Fruit fly (Drosophila melanogaster): Measurements from ENCODE around the gene CG8312.

- TF ChIP-seq CG32264 (GFP tag; optimal IDR thresholded peaks at IDR 0.05) (no peak), OdsH (GFP tag; optimal IDR thresholded peaks at IDR 0.05) (no peak), h (GFP tag; optimal IDR thresholded peaks at IDR 0.05) (peak; percentile 33), psq (GFP tag; optimal IDR thresholded peaks at IDR 0.05) (no peak), pan (optimal IDR thresholded peaks at IDR 0.05) (no peak), jim (GFP tag; optimal IDR thresholded peaks at IDR 0.05) (no peak), Hr83 (GFP tag; optimal IDR thresholded peaks at IDR 0.05; ENCODE audit: poor library complexity, severe bottlenecking) (no peak), dmrt93B (GFP tag; optimal IDR thresholded peaks at IDR 0.05) (no peak), rgr (GFP tag; optimal IDR thresholded peaks at IDR 0.05) (peak; percentile 9), usp (GFP tag; optimal IDR thresholded peaks at IDR 0.05) (no peak), Hr78 (GFP tag; optimal IDR thresholded peaks at IDR 0.05) (no peak), br (GFP tag; optimal IDR thresholded peaks at IDR 0.05) (peak; percentile 21), Sp1 (GFP tag; optimal IDR thresholded peaks at IDR 0.05) (no peak)
Observed at dm6 chr3R:9605084-9605483, 14.0 kb downstream of the CG8312 start.

All from whole organism, wandering third instar larva.